Worm (Caenorhabditis elegans) whole organism, late embryonic: ENCODE results near the gene cyp-14A1.
A peak's percentile ranks its signal among the peaks of the same experiment; 100 is the strongest.

Experiments
- C08G9.2 ChIP-seq: sonication (generic microtip); optimal IDR thresholded peaks from 2 replicates; lab custom pipeline; 2016; ENCODE audit warnings: mild to moderate bottlenecking, missing genetic modification characterization, moderate library complexity, missing compliant biosample characterization
- F13H6.1 ChIP-seq: sonication (generic microtip); optimal IDR thresholded peaks from 2 replicates; lab custom pipeline; 2016; ENCODE audit warnings: missing genetic modification characterization, missing compliant biosample characterization
- K02D7.2 ChIP-seq: sonication (generic microtip); optimal IDR thresholded peaks from 2 replicates; lab custom pipeline; 2017; ENCODE audit warnings: mild to moderate bottlenecking, missing genetic modification characterization, missing compliant biosample characterization
- K09A11.1 ChIP-seq: sonication (generic microtip); optimal IDR thresholded peaks from 2 replicates; lab custom pipeline; 2017; ENCODE audit warnings: antibody characterized with exemption, mild to moderate bottlenecking, missing genetic modification characterization, missing compliant biosample characterization; ENCODE audit not compliant: insufficient read depth
- T23F11.4 ChIP-seq: fragments of 200-800 bp; sonication (Bioruptor generic); optimal IDR thresholded peaks from 2 replicates; lab custom pipeline; 2018; ENCODE audit warnings: mild to moderate bottlenecking, missing genetic modification characterization, missing compliant biosample characterization
- ama-1 ChIP-seq: fragments of 150-350 bp; optimal IDR thresholded peaks from 2 replicates; lab custom pipeline; 2014
- ceh-14 ChIP-seq: sonication (generic microtip); optimal IDR thresholded peaks from 2 replicates; lab custom pipeline; 2016; ENCODE audit warnings: missing genotype, missing genetic modification characterization, missing compliant biosample characterization
- ceh-19 ChIP-seq: fragments of 200-800 bp; sonication (Bioruptor generic); optimal IDR thresholded peaks from 2 replicates; lab custom pipeline; 2018; ENCODE audit warnings: mild to moderate bottlenecking, missing genetic modification characterization, missing compliant biosample characterization
- ceh-2 ChIP-seq: sonication (generic microtip); optimal IDR thresholded peaks from 2 replicates; lab custom pipeline; 2016; ENCODE audit warnings: missing genotype, missing genetic modification characterization, missing compliant biosample characterization
- ceh-22 ChIP-seq: sonication (generic microtip); optimal IDR thresholded peaks from 2 replicates; lab custom pipeline; 2017; ENCODE audit warnings: missing biosample characterization, missing genetic modification characterization
- ceh-30 ChIP-seq: fragments of 150-350 bp; optimal IDR thresholded peaks from 2 replicates; lab custom pipeline; 2014; ENCODE audit warnings: missing biosample characterization, missing genetic modification characterization
- ceh-48 ChIP-seq: sonication (generic microtip); optimal IDR thresholded peaks from 2 replicates; lab custom pipeline; 2016; ENCODE audit warnings: missing genetic modification characterization, inconsistent platforms, missing compliant biosample characterization
- ceh-9 ChIP-seq: sonication (generic microtip); optimal IDR thresholded peaks from 2 replicates; lab custom pipeline; 2016; ENCODE audit warnings: mild to moderate bottlenecking, missing genetic modification characterization, inconsistent platforms, missing compliant biosample characterization
- dmd-4 ChIP-seq: sonication (generic microtip); optimal IDR thresholded peaks from 2 replicates; lab custom pipeline; 2016; ENCODE audit warnings: borderline replicate concordance, missing genetic modification characterization, missing compliant biosample characterization
- dve-1 ChIP-seq: sonication (generic microtip); optimal IDR thresholded peaks from 2 replicates; lab custom pipeline; 2017; ENCODE audit warnings: antibody characterized with exemption, mild to moderate bottlenecking, missing genetic modification characterization, missing compliant biosample characterization
- elt-2 ChIP-seq: sonication (generic microtip); optimal IDR thresholded peaks from 2 replicates; lab custom pipeline; 2016; ENCODE audit warnings: missing genetic modification reagents, missing genetic modification characterization, missing compliant biosample characterization
- elt-4 ChIP-seq: sonication (generic microtip); optimal IDR thresholded peaks from 2 replicates; lab custom pipeline; 2016; ENCODE audit warnings: missing genetic modification characterization, missing compliant biosample characterization
- ets-4 ChIP-seq: sonication (generic microtip); optimal IDR thresholded peaks from 2 replicates; lab custom pipeline; 2016; ENCODE audit warnings: missing genetic modification characterization, missing compliant biosample characterization
- fax-1 ChIP-seq: sonication (generic microtip); optimal IDR thresholded peaks from 2 replicates; lab custom pipeline; 2016; ENCODE audit warnings: missing genotype, missing genetic modification characterization, missing compliant biosample characterization
- fkh-10 ChIP-seq: fragments of 150-350 bp; optimal IDR thresholded peaks from 2 replicates; lab custom pipeline; 2014; ENCODE audit warnings: missing biosample characterization, missing genetic modification reagents, missing genetic modification characterization
- gmeb-2 ChIP-seq: sonication (generic microtip); optimal IDR thresholded peaks from 2 replicates; lab custom pipeline; 2016; ENCODE audit warnings: missing genetic modification characterization, inconsistent platforms, missing compliant biosample characterization
- hlh-13 ChIP-seq: fragments of 200-800 bp; sonication (Bioruptor generic); optimal IDR thresholded peaks from 2 replicates; lab custom pipeline; 2018; ENCODE audit warnings: mild to moderate bottlenecking, missing genetic modification characterization, missing compliant biosample characterization
- hlh-15 ChIP-seq: sonication (generic microtip); optimal IDR thresholded peaks from 2 replicates; lab custom pipeline; 2016; ENCODE audit warnings: missing genetic modification characterization, missing compliant biosample characterization
- hlh-8 ChIP-seq: sonication (generic microtip); optimal IDR thresholded peaks from 2 replicates; lab custom pipeline; 2016; ENCODE audit warnings: missing genotype, missing genetic modification characterization, missing compliant biosample characterization
- lim-6 ChIP-seq: sonication (generic microtip); optimal IDR thresholded peaks from 2 replicates; lab custom pipeline; 2016; ENCODE audit warnings: missing genetic modification characterization, missing compliant biosample characterization
- mec-3 ChIP-seq: sonication (generic microtip); optimal IDR thresholded peaks from 2 replicates; lab custom pipeline; 2016; ENCODE audit warnings: borderline replicate concordance, missing genetic modification characterization, missing compliant biosample characterization
- nfya-1 ChIP-seq: sonication (generic microtip); optimal IDR thresholded peaks from 2 replicates; lab custom pipeline; 2017; ENCODE audit warnings: missing genetic modification characterization, mild to moderate bottlenecking, missing compliant biosample characterization, antibody characterized with exemption, moderate library complexity
- nhr-11 ChIP-seq: fragments of 150-350 bp; optimal IDR thresholded peaks from 2 replicates; lab custom pipeline; 2014; ENCODE audit warnings: missing biosample characterization, missing genetic modification characterization
- npax-4 ChIP-seq: sonication (generic microtip); optimal IDR thresholded peaks from 2 replicates; lab custom pipeline; 2016; ENCODE audit warnings: missing genetic modification characterization, missing compliant biosample characterization
- odd-2 ChIP-seq: sonication (generic microtip); optimal IDR thresholded peaks from 2 replicates; lab custom pipeline; 2017; ENCODE audit warnings: antibody characterized with exemption, mild to moderate bottlenecking, missing genetic modification characterization, missing compliant biosample characterization
- pag-3 ChIP-seq: sonication (generic microtip); optimal IDR thresholded peaks from 2 replicates; lab custom pipeline; 2016; ENCODE audit warnings: missing compliant biosample characterization, missing genetic modification characterization, borderline replicate concordance
- pat-9 ChIP-seq: fragments of 200-800 bp; sonication (Bioruptor generic); optimal IDR thresholded peaks from 2 replicates; lab custom pipeline; 2018; ENCODE audit warnings: mild to moderate bottlenecking, missing genetic modification characterization, moderate library complexity, missing compliant biosample characterization
- pax-1 ChIP-seq: fragments of 150-350 bp; optimal IDR thresholded peaks from 2 replicates; lab custom pipeline; 2014; ENCODE audit warnings: missing biosample characterization, missing genetic modification characterization
- pha-4 ChIP-seq: fragments of 150-350 bp; optimal IDR thresholded peaks from 2 replicates; lab custom pipeline; 2018; ENCODE audit warnings: missing biosample characterization, missing genetic modification reagents, missing genetic modification characterization
- pros-1 ChIP-seq: fragments of 150-350 bp; optimal IDR thresholded peaks from 2 replicates; lab custom pipeline; 2014; ENCODE audit warnings: missing biosample characterization, missing genetic modification reagents, missing genetic modification characterization
- sdc-2 ChIP-seq: sonication (generic microtip); optimal IDR thresholded peaks from 2 replicates; lab custom pipeline; 2016; ENCODE audit warnings: missing genotype, missing genetic modification characterization, missing compliant biosample characterization
- sox-2 ChIP-seq: fragments of 200-800 bp; sonication (Bioruptor generic); IDR thresholded peaks from 2 replicates; pipeline ENCODE4 v1.3.6; 2022; ENCODE audit warnings: missing genetic modification reagents, missing genetic modification characterization, missing compliant biosample characterization
- sox-4 ChIP-seq: sonication (generic microtip); optimal IDR thresholded peaks from 2 replicates; lab custom pipeline; 2017; ENCODE audit warnings: mild to moderate bottlenecking, missing genetic modification characterization, inconsistent platforms, missing compliant biosample characterization
- unc-86 ChIP-seq: sonication (generic microtip); optimal IDR thresholded peaks from 2 replicates; lab custom pipeline; 2016; ENCODE audit warnings: missing genetic modification characterization, missing compliant biosample characterization
- ztf-16 ChIP-seq: sonication (generic microtip); optimal IDR thresholded peaks from 2 replicates; lab custom pipeline; 2017; ENCODE audit warnings: missing genetic modification characterization, missing compliant biosample characterization

cyp-14A1 gene

DNA sequence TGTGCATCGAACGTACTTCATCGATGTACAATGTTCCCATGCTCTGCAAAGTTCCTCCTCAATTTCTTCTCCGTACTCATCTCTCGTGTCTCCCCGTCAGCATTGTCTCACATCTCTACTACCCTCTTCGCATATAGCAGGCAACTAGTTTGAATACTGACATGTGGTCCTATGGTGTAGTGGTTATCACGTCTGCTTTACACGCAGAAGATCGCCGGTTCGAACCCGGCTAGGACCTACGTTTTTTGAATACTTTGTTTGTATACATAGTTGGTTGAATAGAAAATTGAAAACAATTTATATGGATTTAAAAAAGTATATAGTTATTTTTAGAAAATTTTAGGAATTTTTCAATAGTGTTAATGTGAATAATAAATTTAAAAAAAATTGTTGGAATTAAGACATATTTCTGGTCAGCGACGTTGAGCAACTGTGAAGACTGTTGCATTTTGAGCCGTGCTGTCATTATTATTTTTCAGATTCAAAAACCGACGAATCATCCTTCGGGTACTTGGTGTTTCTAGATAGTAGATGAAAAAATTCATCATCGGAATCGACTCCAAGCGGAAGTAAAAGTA, 39.8 kb upstream of the cyp-14A1 start (continued):
- TF ChIP-seq ztf-16 (tag; lab: Kevin White, UChicago) (peak; percentile 88), ceh-2 (tag; lab: Kevin White, UChicago) (peak; percentile 83), nhr-11 (no peak), pat-9 (peak; percentile 93), hlh-13 (GFP tag; lab: Kevin White, UChicago) (peak; percentile 82), ceh-14 (tag; lab: Kevin White, UChicago) (peak; percentile 78), pros-1 (tag; lab: Kevin White, UChicago) (peak; percentile 66), pha-4 (tag; lab: Kevin White, UChicago) (no peak), T23F11.4 (GFP tag; lab: Kevin White, UChicago) (peak; percentile 88), mec-3 (tag; lab: Kevin White, UChicago) (no peak), elt-4 (no peak), fax-1 (tag; lab: Kevin White, UChicago) (peak; percentile 87), sdc-2 (tag; lab: Kevin White, UChicago) (peak; percentile 91), lim-6 (tag; lab: Kevin White, UChicago) (peak; percentile 64), odd-2 (peak; percentile 69), F13H6.1 (peak; percentile 72), K09A11.1 (tag; lab: Kevin White, UChicago) (peak; percentile 83), hlh-8 (tag; lab: Kevin White, UChicago) (peak; percentile 93), ets-4 (tag; lab: Kevin White, UChicago) (peak; percentile 52), dve-1 (tag; lab: Kevin White, UChicago) (peak; percentile 95)

DNA sequence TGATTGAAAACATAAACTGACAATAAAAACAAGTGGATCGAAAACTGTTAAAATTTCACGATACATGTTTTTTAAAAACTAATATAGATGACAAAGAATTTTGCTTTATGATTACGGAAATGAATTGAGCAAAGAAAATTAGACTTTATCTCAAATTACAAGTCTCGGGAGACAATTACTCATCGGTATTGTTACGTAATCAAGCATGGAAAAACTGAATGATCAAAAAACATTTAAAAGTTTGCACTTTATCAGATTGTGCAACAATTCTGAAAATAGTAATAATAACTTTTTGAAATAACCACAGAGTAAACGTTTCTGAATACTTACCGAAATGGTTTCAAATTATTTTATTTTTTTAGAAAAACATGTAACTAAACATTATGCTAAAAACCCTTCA, 38.6 kb upstream of the cyp-14A1 start, which contains the start of gene srd-43:
Gene srd-43, minus strand, starts transcription at position 66 of the 400 bp plus-strand sequence.
- TF ChIP-seq T23F11.4 (GFP tag; lab: Kevin White, UChicago) = no peak
- no peak for TF ChIP-seq npax-4 (tag; lab: Kevin White, UChicago)
- no peak for TF ChIP-seq sox-2 (GFP tag; lab: Robert Waterston, UW)
- TF ChIP-seq dmd-4 = no peak
- TF ChIP-seq elt-2 (tag; lab: Kevin White, UChicago) = no peak
- no peak for TF ChIP-seq nfya-1 (tag; lab: Kevin White, UChicago)
- no peak for TF ChIP-seq ceh-48 (tag; lab: Kevin White, UChicago)
- TF ChIP-seq ceh-30 (tag; lab: Kevin White, UChicago) = no peak
- TF ChIP-seq pat-9 = no peak
- no peak for TF ChIP-seq sox-4 (tag; lab: Kevin White, UChicago)
- TF ChIP-seq ceh-9 (tag; lab: Kevin White, UChicago) = no peak
- TF ChIP-seq ztf-16 (tag; lab: Kevin White, UChicago) = no peak
- no peak for TF ChIP-seq K09A11.1 (tag; lab: Kevin White, UChicago)
- no peak for TF ChIP-seq ceh-22 (tag; lab: Kevin White, UChicago)
- TF ChIP-seq gmeb-2 (tag; lab: Kevin White, UChicago) = no peak
- no peak for TF ChIP-seq pax-1 (tag; lab: Kevin White, UChicago)
- no peak for TF ChIP-seq pros-1 (tag; lab: Kevin White, UChicago)
- no peak for TF ChIP-seq fax-1 (tag; lab: Kevin White, UChicago)
- TF ChIP-seq C08G9.2 = no peak
- no peak for TF ChIP-seq ceh-2 (tag; lab: Kevin White, UChicago)
- TF ChIP-seq, all 69 proteins: peak for 0

DNA sequence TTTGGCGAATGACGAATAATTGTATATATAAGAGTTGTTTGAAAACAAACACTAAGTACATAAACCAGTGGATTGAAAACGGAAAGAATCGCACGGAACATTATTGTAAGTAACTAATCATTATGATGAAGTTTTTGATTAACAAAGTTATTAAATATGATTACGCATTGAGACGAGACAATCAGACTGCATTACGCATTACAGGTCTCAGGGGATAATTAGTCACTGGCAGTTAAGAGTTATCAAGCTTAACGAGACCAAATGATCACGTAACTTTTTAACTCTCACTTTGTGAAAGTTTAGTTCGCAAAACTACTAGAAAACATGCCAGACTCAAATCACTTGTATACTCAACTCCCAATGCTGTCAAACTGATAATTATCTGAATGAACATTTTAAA, 36.2 kb upstream of the cyp-14A1 start, which contains the start of gene srd-42:
Gene srd-42, minus strand, starts transcription at position 101 of the 400 bp plus-strand sequence.
- TF ChIP-seq odd-2 (no peak), pros-1 (tag; lab: Kevin White, UChicago) (no peak), dmd-4 (no peak), ama-1 (lab: Kevin White, UChicago) (no peak), pax-1 (tag; lab: Kevin White, UChicago) (no peak), hlh-15 (tag; lab: Kevin White, UChicago) (no peak), nhr-11 (no peak), fkh-10 (GFP tag; lab: Kevin White, UChicago) (no peak), unc-86 (tag; lab: Kevin White, UChicago) (no peak), K09A11.1 (tag; lab: Kevin White, UChicago) (no peak), K02D7.2 (no peak), ceh-19 (GFP tag; lab: Kevin White, UChicago) (no peak), gmeb-2 (tag; lab: Kevin White, UChicago) (no peak), pag-3 (tag; lab: Kevin White, UChicago) (no peak), ceh-14 (tag; lab: Kevin White, UChicago) (no peak), sox-4 (tag; lab: Kevin White, UChicago) (no peak)
